Fruit fly (Drosophila melanogaster): ENCODE results near the gene TFAM.

DNA sequence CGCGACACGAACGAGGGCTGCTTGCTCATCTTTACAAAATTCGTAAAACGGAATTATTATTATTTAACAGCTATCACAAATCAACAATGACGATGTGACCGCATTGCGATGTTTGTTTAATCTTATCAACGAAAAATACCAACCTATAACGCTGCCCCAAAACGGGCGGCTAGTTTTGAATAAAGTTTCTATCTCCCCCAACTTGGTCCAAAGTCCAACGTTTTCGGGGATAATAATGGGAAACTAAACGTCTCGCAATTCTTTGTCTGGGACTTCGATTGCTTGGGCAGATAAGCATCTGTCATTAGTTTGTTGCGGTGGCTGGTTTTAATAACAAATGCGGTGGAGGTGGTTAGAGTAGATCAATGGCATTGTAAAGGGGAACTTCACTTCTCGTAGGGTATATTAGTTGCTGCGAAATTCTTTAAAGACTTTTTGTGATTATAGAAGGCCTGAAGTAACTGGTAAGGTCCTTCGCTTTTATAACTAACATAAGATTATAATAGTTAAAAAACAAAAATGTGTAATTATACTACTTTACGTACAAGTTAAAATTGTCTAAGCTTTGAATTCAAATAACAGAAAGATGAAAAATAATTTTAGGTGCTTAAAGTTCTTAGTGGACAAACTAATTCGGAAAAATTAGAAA lies 16.7 kb downstream of the TFAM start, which contains the start of gene CG15922:
- TF ChIP-seq rn (GFP tag; IDR thresholded peaks at IDR 0.05), result no peak
- TF ChIP-seq EcR (GFP tag; optimal IDR thresholded peaks at IDR 0.05), result no peak
